Worm (Caenorhabditis elegans) whole organism, dauer: ENCODE measurements around the gene Y17G9A.4.

Source experiments
- unc-62 ChIP-seq: sonication (generic microtip); optimal IDR thresholded peaks from 2 replicates; lab custom pipeline; 2017; ENCODE audit warnings: missing biosample characterization, missing genetic modification reagents, missing genetic modification characterization

Gene Y17G9A.4

DNA sequence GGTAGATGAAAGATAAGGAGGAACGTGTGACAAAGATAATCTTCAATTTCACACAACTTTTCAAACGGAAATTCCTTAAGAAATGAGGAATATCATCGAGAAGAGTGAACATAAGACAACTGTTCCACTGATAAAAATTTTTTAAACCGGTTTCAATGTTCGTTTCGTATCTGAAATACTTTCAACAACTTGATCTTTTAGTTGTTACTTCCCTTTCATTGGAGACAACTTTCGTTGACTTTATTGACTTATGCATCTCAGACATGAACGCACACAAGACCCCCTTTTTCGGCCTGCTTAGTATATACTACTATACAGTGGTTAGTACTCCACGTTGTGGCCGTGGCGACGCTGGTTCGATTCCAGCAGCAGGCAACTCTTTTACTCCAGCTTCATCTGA, at the start of gene Y17G9A.4, which contains the start of gene str-173:
Gene Y17G9A.4, minus strand, starts transcription at position 101 of the 400 bp plus-strand sequence.
Gene str-173, plus strand, starts transcription at position 325 of the 400 bp plus-strand sequence.
- no peak for TF ChIP-seq unc-62 (GFP tag; lab: Kevin White, UChicago)

- TF ChIP-seq unc-62 (GFP tag; lab: Kevin White, UChicago): no peak
Measured at ce11 chrIV:4909039-4909438, 47.7 kb upstream of the Y17G9A.4 start, which contains the start of gene str-159. str-159 (plus strand) TSS chrIV:4909339.

- TF ChIP-seq unc-62 (GFP tag; lab: Kevin White, UChicago): no peak
Measured at ce11 chrIV:4905645-4906135, 44.3 kb upstream of the Y17G9A.4 start, which contains the start of gene T08B6.4. T08B6.4 (plus strand) TSS chrIV:4905695.

ce11 chrIV:4903961-4904360, 42.6 kb upstream of the Y17G9A.4 start, which contains the start of gene str-161:
str-161 (minus strand) TSS chrIV:4904061.
- no peak for TF ChIP-seq unc-62 (GFP tag; lab: Kevin White, UChicago)

ce11 chrIV:4890543-4890942, 29.2 kb upstream of the Y17G9A.4 start, which contains the start of gene T08B6.9:
T08B6.9 (plus strand) TSS chrIV:4890843.
- TF ChIP-seq unc-62 (GFP tag; lab: Kevin White, UChicago): no peak

DNA sequence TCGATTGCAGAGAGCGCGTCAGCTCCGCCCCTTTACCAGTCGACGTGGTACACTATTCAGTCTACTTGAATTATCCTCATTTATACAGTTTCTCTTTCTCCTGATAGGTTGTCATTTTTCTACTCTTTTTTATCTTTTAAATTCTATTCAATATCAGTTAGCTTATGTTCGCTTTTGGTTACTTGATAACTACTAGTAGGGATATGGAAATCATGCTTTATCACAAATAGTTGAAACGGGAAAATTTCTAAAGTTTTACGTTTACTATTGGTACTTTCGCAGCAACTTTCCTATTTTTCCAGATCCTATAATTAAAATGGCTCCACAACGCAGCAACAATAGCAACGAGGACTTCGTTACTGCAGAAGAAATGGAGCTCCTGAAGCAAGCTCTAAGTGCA, 28.3 kb upstream of the Y17G9A.4 start, which contains the start of gene sgnh-1:
Gene sgnh-1, plus strand, starts transcription at position 301 of the 400 bp plus-strand sequence.
- TF ChIP-seq unc-62 (GFP tag; lab: Kevin White, UChicago): no peak

DNA sequence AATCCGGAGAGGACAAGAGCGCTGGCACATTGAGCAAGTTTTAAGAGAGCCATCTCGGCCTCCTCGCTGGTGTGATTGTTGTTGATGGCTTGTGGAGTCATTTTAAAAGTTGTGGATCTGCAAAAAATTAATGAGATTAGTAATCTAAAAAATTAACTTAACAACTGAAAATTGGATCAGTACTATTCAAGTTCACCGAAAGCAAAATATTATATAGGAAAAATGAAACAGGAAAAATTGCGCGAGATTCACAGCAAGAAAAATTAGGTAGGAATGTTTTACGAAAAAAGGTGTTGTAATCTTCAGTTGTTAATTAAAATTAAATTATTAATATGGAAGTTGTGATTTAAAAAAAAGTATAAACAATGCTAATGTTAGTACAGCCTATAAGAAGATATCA, 25.9 kb upstream of the Y17G9A.4 start, which contains the start of gene T08B6.1:
Gene T08B6.1, minus strand, starts transcription at position 101 of the 400 bp plus-strand sequence.
- no peak for TF ChIP-seq unc-62 (GFP tag; lab: Kevin White, UChicago)

- TF ChIP-seq unc-62 (GFP tag; lab: Kevin White, UChicago): no peak
Measured at ce11 chrIV:4885435-4885834, 24.1 kb upstream of the Y17G9A.4 start.

DNA sequence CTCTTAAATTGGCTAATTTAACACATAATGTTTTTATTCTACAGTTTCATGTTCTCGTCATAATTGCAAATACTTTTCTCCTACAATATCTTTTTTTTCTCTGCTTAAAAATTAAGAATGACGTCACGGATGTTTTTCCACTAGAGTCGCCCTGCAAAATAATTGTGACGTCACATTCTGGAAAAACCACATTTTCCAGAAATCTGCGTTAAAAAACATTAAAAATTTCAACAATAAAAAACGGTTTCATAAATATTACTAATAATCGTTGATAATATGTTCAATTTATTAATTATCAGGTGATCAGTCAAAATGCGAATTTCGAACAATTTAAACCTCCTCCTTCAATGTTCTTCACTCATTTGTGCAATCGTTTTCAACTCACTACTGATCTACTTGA, 22.6 kb upstream of the Y17G9A.4 start, which contains the start of gene str-166:
Gene str-166, plus strand, starts transcription at position 301 of the 400 bp plus-strand sequence.
- TF ChIP-seq unc-62 (GFP tag; lab: Kevin White, UChicago): no peak

DNA sequence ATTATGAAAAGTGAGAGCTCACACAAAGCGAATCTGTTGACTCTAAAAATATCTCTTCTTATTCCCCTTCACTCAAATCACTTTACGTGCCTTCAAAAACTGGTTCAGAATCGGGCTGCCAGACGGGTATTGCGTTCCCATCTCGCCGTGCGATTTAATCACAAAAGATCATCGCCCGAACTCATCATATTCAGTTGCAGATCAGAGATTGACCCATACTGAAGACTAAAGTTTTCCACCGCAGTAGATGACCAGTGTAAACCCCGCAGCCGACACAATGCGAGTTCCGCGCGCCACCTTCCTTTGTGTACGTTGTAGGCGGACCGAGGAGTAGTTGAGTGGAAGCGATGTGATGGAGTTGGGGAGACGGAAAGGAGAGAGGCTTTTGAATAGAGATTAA, 19.3 kb upstream of the Y17G9A.4 start:
- TF ChIP-seq unc-62 (GFP tag; lab: Kevin White, UChicago): no peak

ce11 chrIV:4877102-4877501, 15.8 kb upstream of the Y17G9A.4 start, which contains the start of gene str-170:
str-170 (plus strand) TSS chrIV:4877402.
- no peak for TF ChIP-seq unc-62 (GFP tag; lab: Kevin White, UChicago)

- no peak for TF ChIP-seq unc-62 (GFP tag; lab: Kevin White, UChicago)
Measured at ce11 chrIV:4874603-4875002, 13.3 kb upstream of the Y17G9A.4 start, which contains the start of gene str-174. str-174 (minus strand) TSS chrIV:4874703.

DNA sequence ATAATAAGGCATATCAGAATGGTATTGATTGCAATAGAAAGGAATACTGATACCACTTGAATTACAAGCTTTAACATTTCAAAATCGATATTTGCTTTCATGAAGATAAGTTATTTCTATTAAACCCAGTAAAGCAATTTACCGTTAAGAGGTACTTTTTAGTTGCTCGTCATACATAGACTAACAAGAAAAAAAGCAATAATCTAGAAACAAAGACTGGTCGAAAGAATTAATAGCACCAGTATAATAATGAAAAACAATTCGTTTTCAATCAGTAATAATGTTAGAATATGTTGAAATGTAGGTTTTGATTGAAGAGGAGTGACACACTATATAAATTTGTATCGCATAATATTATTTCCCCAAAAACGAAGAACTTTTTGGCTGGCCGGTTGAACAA, 9.2 kb upstream of the Y17G9A.4 start, which contains the start of gene str-175:
Gene str-175, minus strand, starts transcription at position 101 of the 400 bp plus-strand sequence.
- TF ChIP-seq unc-62 (GFP tag; lab: Kevin White, UChicago): no peak

DNA sequence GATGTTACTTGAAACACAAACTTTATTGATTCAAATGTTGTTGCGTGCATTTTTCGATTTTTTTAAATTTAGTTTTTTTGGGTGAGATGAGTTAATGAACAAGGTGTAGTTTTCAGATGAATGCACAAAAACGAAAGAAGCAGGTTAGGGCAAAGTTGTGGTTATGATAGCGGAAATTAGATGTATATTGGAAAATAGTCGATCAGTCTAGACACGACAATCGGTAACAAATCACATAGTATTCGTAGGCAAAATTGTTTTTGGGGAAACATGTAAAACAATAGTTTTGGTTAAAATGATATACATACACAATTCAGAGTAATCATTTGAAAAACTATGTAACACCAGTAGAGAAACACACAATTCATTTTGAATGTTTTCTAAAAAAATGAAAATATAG, 6.3 kb upstream of the Y17G9A.4 start, which contains the start of gene str-172:
Gene str-172, minus strand, starts transcription at position 101 of the 400 bp plus-strand sequence.
- TF ChIP-seq unc-62 (GFP tag; lab: Kevin White, UChicago): no peak

DNA sequence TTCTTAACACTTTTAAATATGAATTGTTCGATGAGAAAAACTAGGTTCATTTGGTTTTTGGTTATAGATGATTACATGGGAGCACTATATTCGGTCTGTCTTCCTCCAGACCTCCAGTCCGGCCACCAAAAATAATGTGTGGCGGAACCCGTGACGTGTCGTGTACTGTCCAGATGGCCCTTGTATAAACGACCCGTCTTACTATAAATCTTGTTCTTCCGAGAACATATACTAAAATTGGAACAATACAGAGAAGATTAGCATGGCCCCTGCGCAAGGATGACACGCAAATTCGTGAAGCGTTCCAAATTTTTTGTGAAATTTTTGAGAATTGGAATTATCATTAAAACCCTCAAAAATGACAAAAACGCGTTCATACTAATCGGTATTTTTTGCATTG, 5.2 kb upstream of the Y17G9A.4 start:
- TF ChIP-seq unc-62 (GFP tag; lab: Kevin White, UChicago): no peak

ce11 chrIV:4864524-4864923, 3.2 kb upstream of the Y17G9A.4 start:
- no peak for TF ChIP-seq unc-62 (GFP tag; lab: Kevin White, UChicago)

DNA sequence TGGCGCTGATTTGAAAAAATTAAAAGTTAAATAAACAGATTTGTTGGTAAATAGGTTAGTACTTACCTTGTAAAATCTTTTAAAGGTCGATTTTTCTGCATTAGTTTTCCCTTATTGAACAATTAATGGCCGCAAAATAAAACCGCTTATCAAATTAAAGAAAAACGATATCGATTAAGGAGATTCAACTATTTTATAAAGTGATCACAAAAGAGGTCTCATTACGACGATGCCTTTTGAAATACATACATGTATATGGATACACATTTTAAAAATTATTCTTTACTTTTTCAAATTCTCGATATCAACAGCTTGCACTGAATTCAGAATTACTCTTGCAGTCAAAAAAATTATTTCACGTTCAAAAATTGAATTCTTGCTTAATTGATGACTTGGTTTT, 2.8 kb downstream of the Y17G9A.4 start, which contains the start of gene Y17G9A.3:
Gene Y17G9A.3, minus strand, starts transcription at position 101 of the 400 bp plus-strand sequence.
- TF ChIP-seq unc-62 (GFP tag; lab: Kevin White, UChicago): no peak
